Worm (Caenorhabditis elegans): ENCODE measurements around the gene gstk-2.

DNA sequence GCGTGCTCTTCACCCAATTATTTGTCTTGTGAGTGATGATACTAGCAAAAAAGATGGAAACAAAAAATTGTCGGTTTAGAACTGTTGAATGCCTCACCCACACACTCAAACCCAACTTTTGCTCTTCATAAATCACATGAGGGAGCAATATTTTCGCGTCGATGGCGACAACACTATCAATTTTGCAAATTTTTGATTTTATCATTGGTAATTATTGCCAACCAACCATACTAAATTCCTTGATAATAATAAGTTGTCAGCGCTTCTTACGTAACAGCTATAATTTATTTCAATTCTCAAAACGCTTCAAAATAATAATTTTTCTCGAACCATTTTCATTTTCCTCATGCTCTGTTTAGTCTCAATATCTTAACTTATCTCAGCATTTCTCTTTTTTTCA is 29.3 kb downstream of the gstk-2 start:
- TF ChIP-seq ceh-39 (tag; optimal IDR thresholded peaks at IDR 0.05) (no peak), ztf-11 (tag; optimal IDR thresholded peaks at IDR 0.05) (no peak), lsy-2 (tag; optimal IDR thresholded peaks at IDR 0.05) (no peak), mep-1 (tag; optimal IDR thresholded peaks at IDR 0.05) (no peak), unc-62 (GFP tag; optimal IDR thresholded peaks at IDR 0.05) (no peak), zip-8 (tag; optimal IDR thresholded peaks at IDR 0.05) (no peak), nhr-28 (tag; optimal IDR thresholded peaks at IDR 0.05) (no peak), bed-3 (GFP tag; optimal IDR thresholded peaks at IDR 0.05) (no peak), unc-39 (tag; optimal IDR thresholded peaks at IDR 0.05) (no peak), flh-1 (GFP tag; optimal IDR thresholded peaks at IDR 0.05) (no peak)

All from whole organism, mixed stage, embryonic.